Worm (Caenorhabditis elegans) whole organism, L4 larva: ENCODE measurements around the gene mps-1.

Experiments
- F10B5.3 ChIP-seq: sonication (generic microtip); optimal IDR thresholded peaks from 2 replicates; lab custom pipeline; 2016; ENCODE audit warnings: mild to moderate bottlenecking, missing genetic modification characterization, missing compliant biosample characterization
- F37D6.2 ChIP-seq: sonication (generic microtip); optimal IDR thresholded peaks from 2 replicates; lab custom pipeline; 2016; ENCODE audit warnings: mild to moderate bottlenecking, missing genetic modification characterization, missing compliant biosample characterization
- F44E2.7 ChIP-seq: fragments of 200-800 bp; sonication (Bioruptor generic); IDR thresholded peaks from 2 replicates; pipeline ENCODE4 v2.1.2; 2022; ENCODE audit warnings: missing genetic modification characterization, missing compliant biosample characterization
- F49E8.2 ChIP-seq: sonication (generic microtip); optimal IDR thresholded peaks from 2 replicates; lab custom pipeline; 2016; ENCODE audit warnings: missing compliant biosample characterization, mild to moderate bottlenecking, missing genetic modification characterization, borderline replicate concordance
- Y48G9A.11 ChIP-seq: fragments of 200-800 bp; sonication (Bioruptor generic); IDR thresholded peaks from 2 replicates; pipeline ENCODE4 v1.3.6; 2022; ENCODE audit warnings: missing genetic modification reagents, missing genetic modification characterization, missing compliant biosample characterization
- ZK337.2 ChIP-seq: fragments of 200-800 bp; sonication (Bioruptor generic); IDR thresholded peaks from 2 replicates; pipeline ENCODE4 v1.3.6; 2022; ENCODE audit warnings: missing genetic modification reagents, missing genetic modification characterization, missing compliant biosample characterization
- aly-2 ChIP-seq: sonication (generic microtip); optimal IDR thresholded peaks from 2 replicates; lab custom pipeline; 2018; ENCODE audit warnings: missing biosample characterization, missing genetic modification characterization
- arid-1 ChIP-seq: fragments of 200-800 bp; sonication (Bioruptor generic); conservative IDR thresholded peaks from 2 replicates; pipeline ENCODE4 v1.3.6; 2022; ENCODE audit warnings: missing genetic modification reagents, missing genetic modification characterization, missing compliant biosample characterization
- attf-4 ChIP-seq: sonication (generic microtip); optimal IDR thresholded peaks from 3 replicates; lab custom pipeline; 2017; ENCODE audit warnings: missing biosample characterization, missing genetic modification characterization
- ceh-28 ChIP-seq: fragments of 150-350 bp; optimal IDR thresholded peaks from 2 replicates; lab custom pipeline; 2014; ENCODE audit warnings: missing biosample characterization, missing genetic modification reagents, missing genetic modification characterization
- ceh-32 ChIP-seq: sonication (generic microtip); optimal IDR thresholded peaks from 2 replicates; lab custom pipeline; 2016; ENCODE audit warnings: mild to moderate bottlenecking, missing genetic modification characterization, missing compliant biosample characterization; ENCODE audit not compliant: poor library complexity
- ceh-62 ChIP-seq: sonication (generic microtip); optimal IDR thresholded peaks from 2 replicates; lab custom pipeline; 2017; ENCODE audit warnings: missing biosample characterization, missing genetic modification characterization
- ceh-82 ChIP-seq: sonication (generic microtip); optimal IDR thresholded peaks from 2 replicates; lab custom pipeline; 2017; ENCODE audit warnings: missing biosample characterization, missing genetic modification characterization
- daf-12 ChIP-seq: fragments of 150-350 bp; optimal IDR thresholded peaks from 2 replicates; lab custom pipeline; 2014; ENCODE audit warnings: missing biosample characterization, missing genetic modification reagents, missing genetic modification characterization
- daf-8 ChIP-seq: fragments of 200-800 bp; sonication (Bioruptor generic); IDR thresholded peaks from 2 replicates; pipeline ENCODE4 v1.3.6; 2022; ENCODE audit warnings: missing genetic modification characterization, missing compliant biosample characterization
- dmd-6 ChIP-seq: fragments of 200-800 bp; sonication (Bioruptor generic); IDR thresholded peaks from 2 replicates; pipeline ENCODE4 v1.3.6; 2022; ENCODE audit warnings: missing genetic modification reagents, missing genetic modification characterization, missing compliant biosample characterization
- dve-1 ChIP-seq: sonication (generic microtip); optimal IDR thresholded peaks from 2 replicates; lab custom pipeline; 2017; ENCODE audit warnings: antibody characterized with exemption, mild to moderate bottlenecking, missing genetic modification characterization, missing compliant biosample characterization; ENCODE audit not compliant: insufficient read depth
- egl-27 ChIP-seq: sonication (generic microtip); optimal IDR thresholded peaks from 3 replicates; lab custom pipeline; 2017; ENCODE audit warnings: missing biosample characterization, missing genetic modification reagents, missing genetic modification characterization
- fkh-10 ChIP-seq: fragments of 150-350 bp; optimal IDR thresholded peaks from 2 replicates; lab custom pipeline; 2014; ENCODE audit warnings: missing biosample characterization, missing genetic modification reagents, missing genetic modification characterization
- gei-8 ChIP-seq: fragments of 200-800 bp; sonication (Bioruptor generic); optimal IDR thresholded peaks from 2 replicates; lab custom pipeline; 2018; ENCODE audit warnings: mild to moderate bottlenecking, missing genetic modification characterization, missing compliant biosample characterization
- hlh-11 ChIP-seq: fragments of 200-800 bp; sonication (Bioruptor generic); optimal IDR thresholded peaks from 2 replicates; lab custom pipeline; 2018; ENCODE audit warnings: mild to moderate bottlenecking, missing genetic modification characterization, missing compliant biosample characterization
- hlh-30 ChIP-seq: sonication (generic microtip); optimal IDR thresholded peaks from 2 replicates; lab custom pipeline; 2017; ENCODE audit warnings: antibody characterized with exemption, mild to moderate bottlenecking, missing genetic modification characterization, missing compliant biosample characterization; ENCODE audit not compliant: insufficient read depth
- lim-7 ChIP-seq: fragments of 200-800 bp; sonication (Bioruptor generic); IDR thresholded peaks from 2 replicates; pipeline ENCODE4 v1.3.6; 2022; ENCODE audit warnings: missing genetic modification characterization, missing compliant biosample characterization
- lin-13 ChIP-seq: fragments of 150-350 bp; optimal IDR thresholded peaks from 2 replicates; lab custom pipeline; 2014; ENCODE audit warnings: missing biosample characterization, missing genetic modification reagents, missing genetic modification characterization
- lin-29 ChIP-seq: fragments of 200-800 bp; sonication (Bioruptor generic); IDR thresholded peaks from 2 replicates; pipeline ENCODE4 v1.3.6; 2022; ENCODE audit warnings: missing genetic modification reagents, missing genetic modification characterization, missing compliant biosample characterization
- lin-39 ChIP-seq: fragments of 150-350 bp; optimal IDR thresholded peaks from 2 replicates; lab custom pipeline; 2014; ENCODE audit warnings: missing biosample characterization, missing genetic modification reagents, missing genetic modification characterization
- madf-9 ChIP-seq: fragments of 200-800 bp; sonication (Bioruptor generic); conservative IDR thresholded peaks from 2 replicates; pipeline ENCODE4 v1.3.6; 2022; ENCODE audit warnings: missing genetic modification reagents, missing genetic modification characterization, missing compliant biosample characterization
- mdl-1 ChIP-seq, 2 experiments: fragments of 150-350 bp in 1 of 2; sonication (generic microtip) in 1 of 2; optimal IDR thresholded peaks; 2 replicates each; lab custom pipeline; 2014 to 2017; ENCODE audit warnings: missing biosample characterization in 2 of 2, missing genetic modification characterization in 2 of 2
- mep-1 ChIP-seq: fragments of 150-350 bp; sonication (generic microtip); optimal IDR thresholded peaks from 3 replicates; lab custom pipeline; 2014; ENCODE audit warnings: missing biosample characterization, missing genetic modification characterization
- mes-2 ChIP-seq: sonication (generic microtip); optimal IDR thresholded peaks from 2 replicates; lab custom pipeline; 2016; ENCODE audit warnings: missing genotype, mild to moderate bottlenecking, missing genetic modification characterization, missing compliant biosample characterization; ENCODE audit not compliant: poor library complexity, severe bottlenecking
- mxl-3 ChIP-seq: fragments of 200-800 bp; sonication (Bioruptor generic); optimal IDR thresholded peaks from 2 replicates; lab custom pipeline; 2018; ENCODE audit warnings: mild to moderate bottlenecking, missing genetic modification characterization, missing compliant biosample characterization
- nhr-111 ChIP-seq: fragments of 200-800 bp; sonication (Bioruptor generic); optimal IDR thresholded peaks from 2 replicates; lab custom pipeline; 2018; ENCODE audit warnings: mild to moderate bottlenecking, missing genetic modification characterization, missing compliant biosample characterization
- nhr-28 ChIP-seq: fragments of 150-350 bp; optimal IDR thresholded peaks from 2 replicates; lab custom pipeline; 2014; ENCODE audit warnings: missing biosample characterization, missing genetic modification characterization
- nhr-77 ChIP-seq: fragments of 150-350 bp; optimal IDR thresholded peaks from 2 replicates; lab custom pipeline; 2014; ENCODE audit warnings: missing biosample characterization, missing genetic modification characterization
- php-3 ChIP-seq: fragments of 200-800 bp; sonication (Bioruptor generic); IDR thresholded peaks from 2 replicates; pipeline ENCODE4 v1.3.6; 2022; ENCODE audit warnings: missing genetic modification reagents, missing genetic modification characterization, missing compliant biosample characterization
- pqm-1 ChIP-seq: sonication (generic microtip); optimal IDR thresholded peaks from 2 replicates; lab custom pipeline; 2017; ENCODE audit warnings: missing biosample characterization, missing genetic modification characterization
- rbr-2 ChIP-seq: sonication (generic microtip); optimal IDR thresholded peaks from 2 replicates; lab custom pipeline; 2016; ENCODE audit warnings: missing genotype, missing genetic modification characterization, missing compliant biosample characterization
- set-16 ChIP-seq: fragments of 200-800 bp; sonication (Bioruptor generic); IDR thresholded peaks from 2 replicates; pipeline ENCODE4 v1.3.6; 2022; ENCODE audit warnings: missing genetic modification reagents, missing genetic modification characterization, missing compliant biosample characterization
- skn-1 ChIP-seq: fragments of 150-350 bp; optimal IDR thresholded peaks from 2 replicates; lab custom pipeline; 2014; ENCODE audit warnings: missing biosample characterization, missing genetic modification characterization
- snpc-4 ChIP-seq: fragments of 150-350 bp; optimal IDR thresholded peaks from 2 replicates; lab custom pipeline; 2014; ENCODE audit warnings: missing biosample characterization, missing genetic modification characterization
- tra-1 ChIP-seq: fragments of 200-800 bp; sonication (Bioruptor generic); IDR thresholded peaks from 2 replicates; pipeline ENCODE4 v1.3.6; 2022; ENCODE audit warnings: missing genetic modification reagents, missing genetic modification characterization, missing compliant biosample characterization
- unc-39 ChIP-seq: sonication (generic microtip); optimal IDR thresholded peaks from 2 replicates; lab custom pipeline; 2017; ENCODE audit warnings: missing biosample characterization, missing genetic modification characterization
- unc-62 ChIP-seq, 3 experiments: fragments of 150-350 bp in 1 of 3; sonication (generic microtip); optimal IDR thresholded peaks in 2 of 3; peaks in 1 of 3; 1 replicate in 1 of 3; 2 replicates in 2 of 3; lab custom pipeline; 2014 to 2017; ENCODE audit warnings: missing biosample characterization in 3 of 3, missing genetic modification characterization in 3 of 3, missing genetic modification reagents in 3 of 3, missing genotype in 1 of 3
- zip-11 ChIP-seq: fragments of 200-800 bp; sonication (Bioruptor generic); IDR thresholded peaks from 2 replicates; pipeline ENCODE4 v1.3.6; 2022; ENCODE audit warnings: missing genetic modification characterization, missing compliant biosample characterization
- ztf-7 ChIP-seq: fragments of 150-350 bp; optimal IDR thresholded peaks from 2 replicates; lab custom pipeline; 2014; ENCODE audit warnings: missing biosample characterization, missing genetic modification characterization

The mps-1 gene

DNA sequence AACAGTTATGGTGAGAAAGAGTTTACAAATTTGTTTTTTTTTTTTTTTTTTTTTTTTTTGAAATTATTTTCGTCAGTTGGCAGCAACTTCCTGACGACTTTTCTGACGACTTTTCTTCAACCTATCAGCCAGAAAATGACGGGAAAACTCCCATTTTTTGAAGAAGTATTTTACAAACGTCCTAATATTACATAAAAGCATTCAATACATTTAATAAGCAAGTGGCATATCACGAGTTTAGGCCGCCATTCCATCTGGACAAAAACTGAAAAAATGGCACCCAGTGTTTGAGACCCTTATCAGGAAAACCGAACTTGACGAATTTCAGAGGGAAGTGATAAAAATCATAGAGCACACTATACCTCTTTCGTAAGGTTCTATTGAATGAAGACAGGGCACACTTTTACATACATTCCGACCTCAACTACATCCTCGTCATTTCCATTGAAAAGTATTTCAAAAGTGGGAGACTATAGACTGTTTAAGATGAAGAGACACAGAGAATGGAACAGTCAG, 40.6 kb upstream of the mps-1 start:
- TF ChIP-seq dve-1 (tag; lab: Kevin White, UChicago) (peak; percentile 56), nhr-111 (GFP tag; lab: Kevin White, UChicago) (no peak), php-3 (GFP tag; lab: Robert Waterston, UW) (no peak), F10B5.3 (tag; lab: Kevin White, UChicago) (no peak), dmd-6 (peak; percentile 31; the same call in 1 of the 2 replicates), nhr-28 (tag; lab: Kevin White, UChicago) (peak; percentile 43), ceh-62 (no peak), Y48G9A.11 (GFP tag; lab: Robert Waterston, UW) (no peak), pqm-1 (tag; lab: Kevin White, UChicago) (peak; percentile 54), lin-13 (GFP tag; lab: Kevin White, UChicago) (no peak), unc-39 (tag; lab: Kevin White, UChicago) (no peak), mdl-1 (tag; optimal IDR thresholded peaks at IDR 0.05; lab: Kevin White, UChicago) (no peak), hlh-11 (tag; lab: Kevin White, UChicago) (peak; percentile 40), lin-29 (GFP tag; lab: Robert Waterston, UW) (no peak), attf-4 (tag; lab: Kevin White, UChicago) (no peak), arid-1 (GFP tag; lab: Robert Waterston, UW) (no peak), F44E2.7 (GFP tag; lab: Robert Waterston, UW) (no peak), ceh-82 (no peak)

DNA sequence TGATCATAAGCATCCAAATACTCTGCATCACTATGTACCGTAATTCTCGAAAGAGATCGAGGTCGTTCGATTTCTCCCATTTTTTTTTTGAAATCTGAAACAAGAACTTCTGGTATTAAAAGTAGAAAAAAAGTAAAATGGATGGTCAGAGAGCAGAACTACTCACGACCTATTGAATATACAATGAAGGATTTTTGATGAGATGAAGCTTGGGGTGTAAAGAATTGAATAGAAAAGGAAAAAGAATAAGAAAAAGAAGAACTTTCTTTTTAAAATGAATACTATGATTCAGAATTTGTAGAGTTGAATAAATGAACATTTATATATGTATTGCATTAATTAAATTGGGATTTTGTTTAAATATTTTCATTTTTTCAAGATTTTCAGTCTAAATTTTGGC, 39.7 kb upstream of the mps-1 start, which contains the start of gene ttc-39B:
Gene ttc-39B, minus strand, starts transcription at position 101 of the 400 bp plus-strand sequence.
- TF ChIP-seq madf-9 (GFP tag; lab: Robert Waterston, UW), result no peak
- no peak for TF ChIP-seq mes-2 (tag; lab: Kevin White, UChicago)
- TF ChIP-seq mep-1 (tag; lab: Kevin White, UChicago), result no peak
- no peak for TF ChIP-seq lin-13 (GFP tag; lab: Kevin White, UChicago)
- no peak for TF ChIP-seq daf-8 (GFP tag; lab: Robert Waterston, UW)
- no peak for TF ChIP-seq ceh-28 (tag; lab: Kevin White, UChicago)
- TF ChIP-seq hlh-30 (tag; lab: Kevin White, UChicago), result no peak
- TF ChIP-seq rbr-2 (tag; lab: Kevin White, UChicago), result no peak
- no peak for TF ChIP-seq snpc-4 (tag; lab: Kevin White, UChicago)
- TF ChIP-seq set-16 (GFP tag; lab: Robert Waterston, UW), result no peak
- no peak for TF ChIP-seq aly-2 (tag; lab: Kevin White, UChicago)

- TF ChIP-seq fkh-10 (GFP tag; lab: Kevin White, UChicago) (peak; percentile 95), arid-1 (GFP tag; lab: Robert Waterston, UW) (peak; percentile 37; the same call in 1 of the 2 replicates), skn-1 (no peak), F49E8.2 (tag; lab: Kevin White, UChicago) (no peak), lim-7 (GFP tag; lab: Robert Waterston, UW) (no peak), ZK337.2 (no peak), ceh-62 (no peak), gei-8 (peak; percentile 35), nhr-111 (GFP tag; lab: Kevin White, UChicago) (no peak), mes-2 (tag; lab: Kevin White, UChicago) (peak; percentile 89), ceh-32 (tag; lab: Kevin White, UChicago) (no peak), nhr-77 (tag; lab: Kevin White, UChicago) (peak; percentile 81), dmd-6 (peak; percentile 93), F37D6.2 (tag; lab: Kevin White, UChicago) (peak; percentile 90), tra-1 (GFP tag; lab: Robert Waterston, UW) (peak; percentile 87), unc-62 (GFP tag; optimal IDR thresholded peaks at IDR 0.05 in 1 of 2; lab: Kevin White, UChicago) (peak in 1 of 2 experiments; percentile 75), unc-62 (tag; optimal IDR thresholded peaks at IDR 0.05; lab: Kevin White, UChicago) (no peak), ceh-82 (no peak), nhr-28 (tag; lab: Kevin White, UChicago) (peak; percentile 86), mxl-3 (GFP tag; lab: Kevin White, UChicago) (peak; percentile 96), ztf-7 (tag; lab: Kevin White, UChicago) (peak; percentile 72), daf-12 (tag; lab: Kevin White, UChicago) (no peak), lin-39 (tag; lab: Kevin White, UChicago) (no peak), zip-11 (GFP tag; lab: Robert Waterston, UW) (no peak), rbr-2 (tag; lab: Kevin White, UChicago) (peak; percentile 96), egl-27 (tag; lab: Kevin White, UChicago) (no peak), ceh-28 (tag; lab: Kevin White, UChicago) (peak; percentile 29)
Observed at ce11 chrII:6331222-6331830, 37.2 kb upstream of the mps-1 start, which contains the start of gene set-4. set-4 (minus strand) TSS chrII:6331341.
